Worm (Caenorhabditis elegans): ENCODE measurements around the gene gly-9.

ce11 chrIII:11234742-11235141, 55.6 kb downstream of the gly-9 start, which contains the start of gene Y47D3A.34:
- TF ChIP-seq ztf-11 (tag; optimal IDR thresholded peaks at IDR 0.05) (no peak), nhr-28 (tag; optimal IDR thresholded peaks at IDR 0.05) (no peak), unc-62 (GFP tag; optimal IDR thresholded peaks at IDR 0.05) (no peak), nhr-12 (tag; optimal IDR thresholded peaks at IDR 0.05) (no peak), tbx-8 (GFP tag; optimal IDR thresholded peaks at IDR 0.05) (no peak), ceh-43 (GFP tag; optimal IDR thresholded peaks at IDR 0.05) (no peak), elt-3 (tag; optimal IDR thresholded peaks at IDR 0.05) (no peak), pha-4 (tag; optimal IDR thresholded peaks at IDR 0.05) (no peak)
